Fruit fly (Drosophila melanogaster): Measurements from ENCODE around the gene CG2816.

Gene CG2816

DNA sequence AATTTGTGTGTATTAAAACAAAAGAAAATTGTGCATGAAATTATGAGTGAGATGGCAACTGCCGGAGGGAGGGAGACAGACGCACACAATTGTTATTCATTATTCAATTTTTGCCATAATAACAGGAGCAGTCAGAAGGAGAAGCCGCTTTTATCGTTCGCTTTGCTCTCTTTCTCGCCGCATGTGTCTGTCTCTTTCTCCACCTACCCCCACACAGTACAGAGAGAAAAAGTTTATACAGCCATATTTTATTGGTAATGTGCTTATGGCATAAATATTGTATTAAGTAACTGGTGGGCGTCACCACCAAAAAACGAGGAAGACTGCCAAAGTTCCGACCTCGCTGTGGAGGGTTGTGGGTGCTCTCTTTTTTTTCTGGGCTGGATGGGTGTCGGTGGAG is 21.0 kb upstream of the CG2816 start:
- no peak for TF ChIP-seq Myc (optimal IDR thresholded peaks at IDR 0.05)
- TF ChIP-seq h (optimal IDR thresholded peaks at IDR 0.05), result no peak
- no peak for TF ChIP-seq ttk (optimal IDR thresholded peaks at IDR 0.05)
- no peak for TF ChIP-seq Sin3A (optimal IDR thresholded peaks at IDR 0.05)
- TF ChIP-seq psq (optimal IDR thresholded peaks at IDR 0.05), result no peak
- TF ChIP-seq insv (optimal IDR thresholded peaks at IDR 0.05), result no peak

DNA sequence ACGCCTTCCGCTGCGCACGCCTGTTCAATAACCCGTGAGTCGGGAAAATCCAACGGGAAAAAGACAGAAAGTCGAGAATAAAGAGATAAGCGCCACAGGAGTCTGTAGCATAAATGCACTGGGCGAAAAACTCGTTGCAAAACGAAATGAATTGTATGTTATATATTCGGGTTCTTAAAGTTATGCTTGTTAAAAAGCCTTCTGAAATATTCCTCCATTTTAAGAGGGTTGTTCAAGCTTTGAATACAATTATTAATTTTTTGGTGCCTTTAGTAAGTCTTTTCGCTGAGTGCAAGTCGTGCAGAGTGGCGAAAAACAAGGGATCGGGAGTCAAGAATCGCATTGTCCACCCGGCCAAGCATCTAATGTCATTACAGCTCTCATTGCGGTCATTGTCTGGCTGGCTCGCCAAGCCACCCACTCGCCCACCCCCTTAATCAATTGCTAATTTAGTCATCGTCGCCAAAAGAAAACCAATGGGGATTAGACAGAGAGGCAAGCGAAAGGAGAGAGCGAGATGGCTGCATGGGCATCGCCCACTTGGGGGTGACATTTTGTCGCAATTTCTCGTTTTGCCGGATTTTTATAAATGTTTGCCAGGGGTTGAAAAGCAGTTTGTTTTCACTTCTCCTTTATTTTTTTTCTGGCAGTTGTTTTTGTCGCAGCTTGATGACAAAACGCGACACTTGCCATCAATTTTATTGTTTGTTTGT is 18.2 kb upstream of the CG2816 start:
- no peak for TF ChIP-seq h (optimal IDR thresholded peaks at IDR 0.05)
- no peak for TF ChIP-seq insv (optimal IDR thresholded peaks at IDR 0.05)
- no peak for TF ChIP-seq Myc (optimal IDR thresholded peaks at IDR 0.05)
- TF ChIP-seq Sin3A (optimal IDR thresholded peaks at IDR 0.05), result no peak
- TF ChIP-seq psq (optimal IDR thresholded peaks at IDR 0.05), result no peak
- no peak for TF ChIP-seq ttk (optimal IDR thresholded peaks at IDR 0.05)

DNA sequence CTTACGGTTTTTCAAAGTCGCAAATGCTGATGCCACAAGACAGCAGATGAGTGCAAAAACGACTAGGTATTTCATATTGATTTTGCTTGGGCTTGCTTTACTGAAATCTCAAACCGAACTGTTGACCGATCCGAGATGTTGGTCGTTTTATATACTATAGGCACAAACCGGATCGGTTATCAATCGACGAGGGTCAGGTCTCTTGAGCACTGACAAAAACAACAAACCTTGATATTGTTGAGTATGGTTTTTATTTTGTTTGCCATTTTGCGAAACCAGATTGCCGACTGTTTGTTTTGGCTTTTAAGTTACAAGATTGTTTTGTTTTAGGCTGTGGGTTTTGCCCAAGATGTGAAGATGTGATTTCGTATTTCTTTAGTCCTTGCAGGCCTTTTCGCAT is 11.0 kb upstream of the CG2816 start, which contains the start of gene CG16704:
TSS of gene CG16704 (minus strand) at position 122 of the 400 bp plus-strand sequence.
- TF ChIP-seq Sin3A (optimal IDR thresholded peaks at IDR 0.05), result no peak
- TF ChIP-seq insv (optimal IDR thresholded peaks at IDR 0.05), result no peak
- TF ChIP-seq h (optimal IDR thresholded peaks at IDR 0.05), result no peak
- no peak for TF ChIP-seq ttk (optimal IDR thresholded peaks at IDR 0.05)
- TF ChIP-seq psq (optimal IDR thresholded peaks at IDR 0.05), result no peak
- no peak for TF ChIP-seq Myc (optimal IDR thresholded peaks at IDR 0.05)

DNA sequence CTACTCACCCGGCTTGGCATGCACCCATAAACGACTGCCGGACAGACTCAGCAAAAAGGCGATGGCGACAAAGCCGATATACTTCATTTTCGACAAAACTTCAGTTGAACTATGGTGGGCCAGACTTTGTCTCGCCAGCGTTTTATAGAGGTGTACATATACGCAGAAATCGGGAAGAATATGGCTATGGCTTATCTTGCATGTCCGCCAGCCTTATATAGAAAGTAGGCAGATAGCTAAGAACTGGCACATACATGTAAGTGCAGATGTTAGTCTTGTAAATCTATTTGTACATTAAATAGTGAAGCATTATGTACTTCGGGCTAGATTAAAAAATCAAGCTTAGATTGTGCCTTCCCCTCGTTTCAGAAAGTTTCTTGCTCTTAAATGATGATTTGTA is 10.4 kb upstream of the CG2816 start, which contains the start of gene CG3513:
TSS of gene CG3513 (minus strand) at position 101 of the 400 bp plus-strand sequence.
- no peak for TF ChIP-seq h (optimal IDR thresholded peaks at IDR 0.05)
- no peak for TF ChIP-seq psq (optimal IDR thresholded peaks at IDR 0.05)
- no peak for TF ChIP-seq insv (optimal IDR thresholded peaks at IDR 0.05)
- no peak for TF ChIP-seq ttk (optimal IDR thresholded peaks at IDR 0.05)
- no peak for TF ChIP-seq Sin3A (optimal IDR thresholded peaks at IDR 0.05)
- no peak for TF ChIP-seq Myc (optimal IDR thresholded peaks at IDR 0.05)

DNA sequence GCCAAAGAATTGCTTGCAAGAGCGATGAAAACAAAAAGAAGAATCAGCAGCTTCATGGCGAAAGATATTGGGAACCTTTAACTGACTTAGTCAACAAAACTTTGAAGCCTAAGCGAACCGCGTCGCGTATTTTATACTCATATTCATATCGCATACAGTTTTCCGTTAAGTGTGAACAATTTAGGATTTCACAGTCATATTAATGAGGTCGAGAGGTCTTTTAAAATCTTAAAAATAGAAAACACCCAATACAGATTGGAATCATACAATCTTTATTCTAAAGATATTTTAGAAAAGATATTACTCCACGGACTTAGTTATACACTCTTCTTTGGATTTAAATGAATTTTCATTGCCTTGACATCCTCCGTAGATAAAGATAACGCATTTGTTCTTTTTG is 9.7 kb upstream of the CG2816 start, which contains the start of gene Acp24A4:
TSS of gene Acp24A4 (minus strand) at position 101 of the 400 bp plus-strand sequence.
- TF ChIP-seq Sin3A (optimal IDR thresholded peaks at IDR 0.05) (no peak), Myc (optimal IDR thresholded peaks at IDR 0.05) (no peak), h (optimal IDR thresholded peaks at IDR 0.05) (no peak), ttk (optimal IDR thresholded peaks at IDR 0.05) (no peak), insv (optimal IDR thresholded peaks at IDR 0.05) (no peak), psq (optimal IDR thresholded peaks at IDR 0.05) (no peak)

DNA sequence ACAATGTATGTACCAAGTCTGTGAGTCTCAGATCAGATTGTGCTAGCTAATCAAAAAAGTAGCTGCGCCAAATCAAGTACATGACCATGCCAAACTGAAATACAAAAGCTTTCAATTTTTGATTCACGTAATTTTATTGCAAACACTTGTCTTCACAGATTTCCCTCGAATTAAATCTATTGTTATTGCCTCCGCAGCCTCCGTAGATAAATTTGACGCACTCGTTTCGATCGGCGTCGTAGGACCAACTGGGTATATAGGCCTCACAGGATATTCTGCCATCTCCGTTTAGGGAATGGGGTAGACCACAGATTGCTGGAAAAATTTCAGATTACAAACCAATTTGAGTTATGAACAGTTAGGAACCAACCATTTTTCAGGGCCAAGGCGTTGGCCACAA is 8.5 kb upstream of the CG2816 start, which contains the start of gene CG43165:
TSS of gene CG43165 (minus strand) at position 101 of the 400 bp plus-strand sequence.
- TF ChIP-seq h (optimal IDR thresholded peaks at IDR 0.05) (no peak), Myc (optimal IDR thresholded peaks at IDR 0.05) (no peak), Sin3A (optimal IDR thresholded peaks at IDR 0.05) (no peak), psq (optimal IDR thresholded peaks at IDR 0.05) (no peak), insv (optimal IDR thresholded peaks at IDR 0.05) (no peak), ttk (optimal IDR thresholded peaks at IDR 0.05) (no peak)

DNA sequence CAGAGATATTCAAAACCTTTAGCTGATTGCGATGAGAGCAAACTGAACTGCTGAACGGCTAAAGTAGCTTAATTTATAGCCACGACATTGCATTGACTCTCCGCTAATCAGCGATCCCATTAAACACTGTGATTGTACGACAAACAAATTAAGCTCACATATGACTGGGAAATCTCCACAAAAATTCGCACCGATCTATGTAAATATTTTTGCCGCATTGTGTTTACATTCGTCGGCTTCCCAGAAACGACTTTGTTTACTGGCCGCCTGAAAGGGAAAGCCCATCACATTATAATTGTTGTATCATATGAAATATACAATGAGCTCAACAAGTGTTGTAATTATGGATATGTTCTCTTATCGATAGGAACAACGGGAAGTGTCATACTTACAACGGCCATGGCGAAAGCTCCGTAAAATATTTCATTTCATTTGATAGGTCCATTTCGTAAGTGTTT is 8.1 kb upstream of the CG2816 start, which contains the start of gene CG16713:
TSS of gene CG16713 (minus strand) at position 51 of the 458 bp plus-strand sequence.
- no peak for TF ChIP-seq h (optimal IDR thresholded peaks at IDR 0.05)
- TF ChIP-seq psq (optimal IDR thresholded peaks at IDR 0.05), result no peak
- TF ChIP-seq Myc (optimal IDR thresholded peaks at IDR 0.05), result no peak
- TF ChIP-seq Sin3A (optimal IDR thresholded peaks at IDR 0.05), result no peak
- no peak for TF ChIP-seq ttk (optimal IDR thresholded peaks at IDR 0.05)
- TF ChIP-seq insv (optimal IDR thresholded peaks at IDR 0.05), result no peak

DNA sequence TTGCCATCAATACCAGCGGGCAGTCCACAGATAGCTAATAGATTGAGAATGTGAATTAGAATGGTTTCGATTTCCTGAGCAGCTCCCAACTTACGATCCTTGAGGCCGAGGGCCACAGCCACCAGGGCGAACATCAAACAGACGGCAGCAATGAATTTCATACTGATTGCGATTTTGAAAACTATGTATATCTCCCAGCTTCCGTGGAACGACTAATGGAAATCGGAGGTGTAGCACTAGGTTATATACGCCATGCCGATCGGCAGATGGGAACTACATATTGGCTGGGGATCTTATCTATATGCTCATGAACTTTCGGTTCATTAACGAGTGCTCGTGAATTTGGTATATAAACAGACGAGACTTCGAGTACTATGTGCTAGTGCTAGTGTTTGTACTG is 7.0 kb upstream of the CG2816 start, which contains the start of gene IM33:
TSS of gene IM33 (minus strand) at position 221 of the 400 bp plus-strand sequence.
- TF ChIP-seq Sin3A (optimal IDR thresholded peaks at IDR 0.05) (no peak), psq (optimal IDR thresholded peaks at IDR 0.05) (no peak), Myc (optimal IDR thresholded peaks at IDR 0.05) (no peak), ttk (optimal IDR thresholded peaks at IDR 0.05) (no peak), insv (optimal IDR thresholded peaks at IDR 0.05) (no peak), h (optimal IDR thresholded peaks at IDR 0.05) (no peak)

DNA sequence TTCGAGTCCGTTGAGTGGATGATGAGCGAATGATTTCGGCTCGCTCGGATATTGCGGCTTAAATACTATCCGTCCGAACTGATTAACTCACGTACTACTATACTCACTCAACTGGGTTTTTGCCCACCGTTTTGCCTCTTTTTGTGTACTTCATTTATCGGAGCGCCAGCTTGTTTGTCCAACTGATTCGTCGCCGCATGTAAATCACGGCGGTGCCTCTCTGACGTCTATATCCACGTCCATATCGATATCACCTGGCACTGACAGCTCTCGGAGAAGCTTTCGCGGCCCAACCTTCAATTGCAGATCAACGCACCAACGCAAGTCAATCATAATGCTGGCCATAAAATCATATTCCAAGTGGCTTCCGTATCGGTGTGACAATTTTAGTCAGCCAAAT is 5.7 kb upstream of the CG2816 start, which contains the start of gene CG3604:
TSS of gene CG3604 (minus strand) at position 101 of the 400 bp plus-strand sequence.
- TF ChIP-seq h (optimal IDR thresholded peaks at IDR 0.05) (no peak), Sin3A (optimal IDR thresholded peaks at IDR 0.05) (no peak), psq (optimal IDR thresholded peaks at IDR 0.05) (no peak), insv (optimal IDR thresholded peaks at IDR 0.05) (no peak), ttk (optimal IDR thresholded peaks at IDR 0.05) (no peak)

DNA sequence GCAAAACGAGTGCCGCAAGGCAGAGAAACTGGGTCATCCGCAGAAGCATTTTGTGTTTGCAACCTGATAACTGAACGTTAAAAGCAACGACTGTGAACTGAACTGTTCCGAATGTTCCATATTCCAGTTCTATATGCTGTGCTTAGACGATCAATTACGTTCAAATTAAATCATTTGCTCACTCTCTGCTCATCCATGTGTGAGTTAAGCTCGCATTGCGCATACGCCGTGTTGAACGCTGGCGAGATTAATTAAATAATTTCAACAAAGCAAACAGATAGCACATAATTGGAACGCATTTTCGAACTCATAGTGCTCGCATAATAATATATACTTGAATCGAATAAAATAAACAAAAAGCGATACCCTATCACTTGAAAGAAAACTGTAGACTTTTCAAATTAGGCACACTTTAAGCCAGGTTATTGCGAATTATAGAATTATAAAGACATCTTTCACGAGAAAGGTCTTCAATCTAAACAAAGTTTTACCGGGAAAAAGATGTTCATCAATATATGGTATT is 4.4 kb upstream of the CG2816 start, which contains the start of the genes CG10031 and CG42464:
TSS of gene CG10031 (minus strand) at position 101 of the 523 bp plus-strand sequence.
TSS of gene CG42464 (plus strand) at position 473 of the 523 bp plus-strand sequence.
- TF ChIP-seq h (optimal IDR thresholded peaks at IDR 0.05) (no peak), Myc (optimal IDR thresholded peaks at IDR 0.05) (no peak), ttk (optimal IDR thresholded peaks at IDR 0.05) (no peak), Sin3A (optimal IDR thresholded peaks at IDR 0.05) (no peak), psq (optimal IDR thresholded peaks at IDR 0.05) (no peak), insv (optimal IDR thresholded peaks at IDR 0.05) (no peak)

DNA sequence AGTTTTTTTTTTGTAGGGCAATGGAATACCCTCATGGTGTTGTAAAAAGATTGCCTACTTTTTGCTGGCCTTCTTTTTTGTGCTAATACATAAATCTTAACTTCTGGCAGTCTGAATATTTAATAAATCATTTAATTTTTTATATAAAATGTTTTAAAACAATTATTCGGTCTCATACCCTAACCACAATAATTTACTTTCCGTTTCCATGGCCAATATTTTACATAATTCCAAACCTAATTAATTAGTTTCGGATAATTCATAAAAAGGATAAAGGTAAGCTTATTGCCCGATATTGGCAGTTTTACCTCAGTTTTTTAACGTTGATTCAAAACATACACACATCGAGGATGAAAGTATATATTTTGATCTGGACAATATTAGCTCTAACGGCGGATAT is 3.6 kb upstream of the CG2816 start, which contains the start of gene CG42465:
TSS of gene CG42465 (plus strand) at position 301 of the 400 bp plus-strand sequence.
- TF ChIP-seq Sin3A (optimal IDR thresholded peaks at IDR 0.05) (no peak), h (optimal IDR thresholded peaks at IDR 0.05) (no peak), Myc (optimal IDR thresholded peaks at IDR 0.05) (no peak), psq (optimal IDR thresholded peaks at IDR 0.05) (no peak), insv (optimal IDR thresholded peaks at IDR 0.05) (no peak), ttk (optimal IDR thresholded peaks at IDR 0.05) (no peak)

DNA sequence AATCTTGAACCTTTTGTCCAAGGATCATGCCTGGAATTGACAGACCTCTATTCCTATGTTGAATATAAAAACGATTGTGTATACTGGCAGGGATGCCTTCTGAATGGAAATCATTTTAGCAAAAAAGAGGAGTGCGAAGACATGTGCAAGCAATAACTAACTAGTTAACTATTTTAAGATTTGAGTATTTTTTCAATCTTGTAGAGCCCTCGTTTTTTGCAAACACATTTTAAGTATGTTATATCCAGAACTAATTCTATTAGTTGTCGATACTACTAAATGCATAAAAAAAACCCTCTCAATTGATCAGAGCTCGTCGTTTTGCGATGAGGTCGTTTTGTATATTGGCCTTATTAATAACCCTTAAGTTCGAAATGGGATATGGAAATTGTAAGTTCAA is 3.1 kb upstream of the CG2816 start, which contains the start of gene Sfp24C1:
TSS of gene Sfp24C1 (plus strand) at position 301 of the 400 bp plus-strand sequence.
- TF ChIP-seq h (optimal IDR thresholded peaks at IDR 0.05) (no peak), psq (optimal IDR thresholded peaks at IDR 0.05) (no peak), Myc (optimal IDR thresholded peaks at IDR 0.05) (no peak), ttk (optimal IDR thresholded peaks at IDR 0.05) (no peak), insv (optimal IDR thresholded peaks at IDR 0.05) (no peak), Sin3A (optimal IDR thresholded peaks at IDR 0.05) (no peak)
